Worm (Caenorhabditis elegans) whole organism, L4/young adult: ENCODE results near the gene srx-58.

Experiments used
- dao-5 ChIP-seq: sonication (generic microtip); optimal IDR thresholded peaks from 2 replicates; lab custom pipeline; 2016; ENCODE audit warnings: missing genotype, missing genetic modification characterization, moderate library complexity, missing compliant biosample characterization
- him-1 ChIP-seq: sonication (generic microtip); optimal IDR thresholded peaks from 2 replicates; lab custom pipeline; 2016; ENCODE audit warnings: missing genotype, missing genetic modification reagents, missing genetic modification characterization, missing compliant biosample characterization

DNA sequence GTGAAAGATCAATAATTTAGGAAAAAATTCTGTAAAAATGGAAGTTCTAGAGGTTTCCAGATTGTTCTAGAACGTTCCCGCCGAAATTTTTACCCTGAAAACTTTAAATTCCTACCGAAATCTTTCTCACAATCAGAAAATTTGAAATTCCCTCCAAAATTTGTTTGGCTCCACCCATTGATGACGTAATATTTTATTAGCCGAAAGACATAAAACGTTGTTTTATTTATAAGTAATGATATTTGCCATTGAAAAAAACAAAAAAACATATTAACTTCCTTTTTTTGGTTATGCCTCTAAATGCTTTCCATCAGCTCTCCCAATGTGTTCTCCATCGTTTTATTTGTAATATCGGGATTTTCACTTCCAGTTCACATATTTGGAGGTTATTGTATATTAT, 22.2 kb upstream of the srx-58 start, which contains the start of gene srh-295:
- TF ChIP-seq dao-5 (tag; lab: Kevin White, UChicago) (no peak), him-1 (tag; lab: Kevin White, UChicago) (no peak)
